Worm (Caenorhabditis elegans): ENCODE data around the gene F53F4.18.

DNA sequence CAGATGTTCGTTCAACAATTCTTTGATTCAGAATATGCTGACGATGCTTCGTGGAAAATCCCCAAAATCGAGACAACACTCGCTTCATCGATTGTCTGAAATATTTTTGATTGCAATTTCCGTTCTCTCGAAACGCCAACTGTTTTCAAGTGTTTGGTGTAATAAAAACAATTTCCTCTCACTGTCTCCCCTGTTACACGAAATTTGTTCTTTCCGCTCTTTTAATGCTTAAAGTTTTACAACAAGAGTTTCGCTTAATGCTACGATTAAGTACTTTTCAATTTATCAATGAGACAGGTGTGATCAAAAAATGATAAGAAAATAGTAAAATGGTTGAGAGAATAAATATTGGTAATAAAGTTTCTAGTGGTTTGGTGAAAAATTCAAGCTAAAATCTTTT lies 33.6 kb upstream of the F53F4.18 start, which contains the start of gene C56A3.6:
- no peak for TF ChIP-seq unc-130 (GFP tag; optimal IDR thresholded peaks at IDR 0.05)
- no peak for TF ChIP-seq unc-62 (GFP tag; optimal IDR thresholded peaks at IDR 0.05)
- no peak for TF ChIP-seq mcd-1 (GFP tag; IDR thresholded peaks at IDR 0.05)
- no peak for TF ChIP-seq lir-1 (GFP tag; conservative IDR thresholded peaks at IDR 0.05)
- no peak for TF ChIP-seq dpl-1 (GFP tag; optimal IDR thresholded peaks at IDR 0.05)
- TF ChIP-seq Y56A3A.18 (GFP tag; IDR thresholded peaks at IDR 0.05): no peak
- TF ChIP-seq aptf-2 (GFP tag; conservative IDR thresholded peaks at IDR 0.05): no peak
- no peak for TF ChIP-seq fkh-3 (tag; optimal IDR thresholded peaks at IDR 0.05)
- TF ChIP-seq snpc-1.1 (tag; optimal IDR thresholded peaks at IDR 0.05; ENCODE audit: insufficient read depth): no peak
